Fruit fly (Drosophila melanogaster) whole organism, pupa: ENCODE data around the gene CG14096.
"Not testable (repeated sequence)": the region's sequence is repeated elsewhere in the genome, so short reads cannot be mapped to it uniquely, and the experiment has no call there.

ENCODE experiments used
- CG10348 ChIP-seq: fragments of 200-800 bp; sonication (Bioruptor generic); IDR thresholded peaks from 2 replicates; pipeline ENCODE4 v1.3.6; 2022; ENCODE audit warnings: missing biosample characterization, missing genetic modification characterization
- CG12605 ChIP-seq: fragments of 200-800 bp; sonication (Bioruptor generic); IDR thresholded peaks from 2 replicates; pipeline ENCODE4 v1.3.6; 2022; ENCODE audit warnings: missing biosample characterization, missing genetic modification characterization
- CG13204 ChIP-seq: fragments of 200-800 bp; sonication (Bioruptor generic); optimal IDR thresholded peaks from 2 replicates; lab custom pipeline; 2018; ENCODE audit warnings: missing biosample characterization, mild to moderate bottlenecking, missing genetic modification characterization, moderate library complexity
- CG14655 ChIP-seq: fragments of 200-800 bp; sonication (Bioruptor generic); optimal IDR thresholded peaks from 3 replicates; lab custom pipeline; 2017; ENCODE audit warnings: mild to moderate bottlenecking, missing biosample characterization, missing genetic modification reagents, missing genetic modification characterization
- CG15710 ChIP-seq: fragments of 200-800 bp; sonication (Bioruptor generic); optimal IDR thresholded peaks from 2 replicates; lab custom pipeline; 2018; ENCODE audit warnings: missing biosample characterization, mild to moderate bottlenecking, missing genetic modification characterization, moderate library complexity
- CG17806 ChIP-seq: fragments of 200-800 bp; sonication (Bioruptor generic); optimal IDR thresholded peaks from 2 replicates; lab custom pipeline; 2018; ENCODE audit warnings: missing biosample characterization, mild to moderate bottlenecking, missing genetic modification characterization, moderate library complexity
- CG32121 ChIP-seq: fragments of 200-800 bp; sonication (Bioruptor generic); IDR thresholded peaks from 2 replicates; pipeline ENCODE4 v1.3.6; 2022; ENCODE audit warnings: missing biosample characterization, missing genetic modification characterization
- CG34367 ChIP-seq: fragments of 200-800 bp; sonication (Bioruptor generic); optimal IDR thresholded peaks from 2 replicates; lab custom pipeline; 2018; ENCODE audit warnings: missing biosample characterization, mild to moderate bottlenecking, missing genetic modification characterization
- CG4496 ChIP-seq: fragments of 200-800 bp; sonication (Bioruptor generic); IDR thresholded peaks from 3 replicates; pipeline ENCODE4 v1.3.6; 2022; ENCODE audit warnings: missing biosample characterization, missing genetic modification characterization
- CG8159 ChIP-seq: fragments of 200-800 bp; sonication (Bioruptor generic); optimal IDR thresholded peaks from 3 replicates; lab custom pipeline; 2018; ENCODE audit warnings: missing biosample characterization, mild to moderate bottlenecking, missing genetic modification characterization, moderate library complexity
- CG8301 ChIP-seq: fragments of 200-800 bp; sonication (Bioruptor generic); optimal IDR thresholded peaks from 2 replicates; lab custom pipeline; 2018; ENCODE audit warnings: missing biosample characterization, mild to moderate bottlenecking, missing genetic modification characterization
- CG9948 ChIP-seq: fragments of 200-800 bp; sonication (Bioruptor generic); optimal IDR thresholded peaks from 2 replicates; lab custom pipeline; 2018; ENCODE audit warnings: missing biosample characterization, mild to moderate bottlenecking, missing genetic modification characterization, moderate library complexity
- D1 ChIP-seq: fragments of 200-800 bp; sonication (Bioruptor generic); optimal IDR thresholded peaks from 2 replicates; lab custom pipeline; 2018; ENCODE audit warnings: missing biosample characterization, mild to moderate bottlenecking, missing genetic modification characterization, moderate library complexity
- EcR ChIP-seq: fragments of 200-800 bp; sonication (Bioruptor generic); optimal IDR thresholded peaks from 3 replicates; lab custom pipeline; 2019; ENCODE audit warnings: missing biosample characterization, missing genetic modification characterization, mild to moderate bottlenecking, moderate library complexity, missing genetic modification reagents
- Ets98B ChIP-seq: fragments of 200-800 bp; sonication (Bioruptor generic); IDR thresholded peaks from 2 replicates; pipeline ENCODE4 v1.3.6; 2022; ENCODE audit warnings: missing biosample characterization, missing genetic modification characterization
- Pif1A ChIP-seq: fragments of 200-800 bp; sonication (Bioruptor generic); optimal IDR thresholded peaks from 3 replicates; lab custom pipeline; 2016; ENCODE audit warnings: missing biosample characterization, missing genetic modification characterization
- Pif1B ChIP-seq: fragments of 200-800 bp; sonication (Bioruptor generic); optimal IDR thresholded peaks from 3 replicates; lab custom pipeline; 2016; ENCODE audit warnings: missing biosample characterization, missing genetic modification characterization
- Snoo ChIP-seq: fragments of 200-800 bp; sonication (Bioruptor generic); optimal IDR thresholded peaks from 3 replicates; lab custom pipeline; 2017; ENCODE audit warnings: missing biosample characterization, mild to moderate bottlenecking, missing genetic modification characterization, inconsistent platforms
- fd96Ca ChIP-seq: fragments of 200-800 bp; sonication (Bioruptor generic); IDR thresholded peaks from 3 replicates; pipeline ENCODE4 v1.3.6; 2022; ENCODE audit warnings: missing biosample characterization, missing genetic modification characterization
- gl ChIP-seq: fragments of 200-800 bp; sonication (Bioruptor generic); optimal IDR thresholded peaks from 2 replicates; lab custom pipeline; 2018; ENCODE audit warnings: missing biosample characterization, mild to moderate bottlenecking, missing genetic modification characterization
- rn ChIP-seq: fragments of 200-800 bp; sonication (Bioruptor generic); IDR thresholded peaks from 2 replicates; pipeline ENCODE4 v1.3.6; 2022; ENCODE audit warnings: missing biosample characterization, missing genetic modification characterization

Gene CG14096

dm6 chr3L:19499334-19499733, 32.5 kb upstream of the CG14096 start:
- TF ChIP-seq Snoo (tag; lab: Kevin White, UChicago), result no peak
- TF ChIP-seq CG8301 (tag; lab: Kevin White, UChicago), result no peak
- no peak for TF ChIP-seq CG9948 (tag; lab: Kevin White, UChicago)
- no peak for TF ChIP-seq gl (tag; lab: Kevin White, UChicago)
- TF ChIP-seq CG34367 (tag; lab: Kevin White, UChicago), result no peak
- no peak for TF ChIP-seq D1 (tag; lab: Kevin White, UChicago)
- no peak for TF ChIP-seq CG10348
- TF ChIP-seq EcR (GFP tag; lab: Kevin White, UChicago), result no peak
- TF ChIP-seq CG14655 (GFP tag; lab: Kevin White, UChicago), result no peak
- no peak for TF ChIP-seq CG8159 (tag; lab: Kevin White, UChicago)
- no peak for TF ChIP-seq CG32121
- no peak for TF ChIP-seq CG13204
- no peak for TF ChIP-seq rn
- no peak for TF ChIP-seq Ets98B (GFP tag; lab: Robert Waterston, UW)

dm6 chr3L:19497623-19498022, 30.7 kb upstream of the CG14096 start, which contains the start of gene CG9449:
CG9449 (minus strand) TSS chr3L:19497723.
- TF ChIP-seq CG4496 (no peak), CG13204 (no peak), Ets98B (GFP tag; lab: Robert Waterston, UW) (no peak), CG12605 (GFP tag; lab: Robert Waterston, UW) (no peak), CG9948 (tag; lab: Kevin White, UChicago) (no peak), Pif1B (GFP tag; lab: Kevin White, UChicago) (no peak), Snoo (tag; lab: Kevin White, UChicago) (no peak), CG17806 (no peak), CG10348 (no peak), rn (no peak), CG32121 (no peak), EcR (GFP tag; lab: Kevin White, UChicago) (no peak), CG34367 (tag; lab: Kevin White, UChicago) (no peak), CG8301 (tag; lab: Kevin White, UChicago) (no peak), fd96Ca (GFP tag; lab: Robert Waterston, UW) (no peak), gl (tag; lab: Kevin White, UChicago) (no peak), Pif1A (no peak), CG15710 (tag; lab: Kevin White, UChicago) (no peak), D1 (tag; lab: Kevin White, UChicago) (no peak)

dm6 chr3L:19497135-19497534, 30.3 kb upstream of the CG14096 start:
- TF ChIP-seq Snoo (tag; lab: Kevin White, UChicago) (no peak), Ets98B (GFP tag; lab: Robert Waterston, UW) (no peak), CG15710 (tag; lab: Kevin White, UChicago) (no peak), EcR (GFP tag; lab: Kevin White, UChicago) (no peak), D1 (tag; lab: Kevin White, UChicago) (no peak), CG8301 (tag; lab: Kevin White, UChicago) (no peak), fd96Ca (GFP tag; lab: Robert Waterston, UW) (no peak), CG8159 (tag; lab: Kevin White, UChicago) (no peak), gl (tag; lab: Kevin White, UChicago) (no peak)

DNA sequence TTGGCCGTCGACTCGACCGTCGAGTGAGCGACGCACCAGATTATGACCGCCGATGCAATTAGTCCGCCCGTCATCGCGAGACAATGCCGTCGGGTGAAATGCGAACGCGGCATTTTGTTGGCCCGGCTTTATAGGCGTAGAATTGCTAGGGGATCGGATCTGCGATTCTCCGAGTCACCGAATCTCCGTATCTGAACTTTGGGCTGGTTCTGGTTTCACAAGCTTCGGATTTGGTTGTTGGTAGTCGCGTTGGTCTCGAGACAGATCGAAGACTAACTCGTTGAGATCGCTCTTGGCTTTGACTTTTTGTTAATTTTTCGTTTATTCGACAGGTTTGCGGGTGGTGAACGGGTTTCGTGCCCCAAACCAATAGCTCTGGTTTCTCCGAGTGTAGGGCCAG, 29.7 kb upstream of the CG14096 start:
- TF ChIP-seq CG13204 (peak; percentile 6), EcR (GFP tag; lab: Kevin White, UChicago) (no peak), Pif1A (no peak), gl (tag; lab: Kevin White, UChicago) (no peak), CG34367 (tag; lab: Kevin White, UChicago) (no peak), CG12605 (GFP tag; lab: Robert Waterston, UW) (no peak), fd96Ca (GFP tag; lab: Robert Waterston, UW) (no peak), CG14655 (GFP tag; lab: Kevin White, UChicago) (peak; percentile 8), CG4496 (0 out of 3 replicates have a peak, but pooled peaks have one; percentile 11)

DNA sequence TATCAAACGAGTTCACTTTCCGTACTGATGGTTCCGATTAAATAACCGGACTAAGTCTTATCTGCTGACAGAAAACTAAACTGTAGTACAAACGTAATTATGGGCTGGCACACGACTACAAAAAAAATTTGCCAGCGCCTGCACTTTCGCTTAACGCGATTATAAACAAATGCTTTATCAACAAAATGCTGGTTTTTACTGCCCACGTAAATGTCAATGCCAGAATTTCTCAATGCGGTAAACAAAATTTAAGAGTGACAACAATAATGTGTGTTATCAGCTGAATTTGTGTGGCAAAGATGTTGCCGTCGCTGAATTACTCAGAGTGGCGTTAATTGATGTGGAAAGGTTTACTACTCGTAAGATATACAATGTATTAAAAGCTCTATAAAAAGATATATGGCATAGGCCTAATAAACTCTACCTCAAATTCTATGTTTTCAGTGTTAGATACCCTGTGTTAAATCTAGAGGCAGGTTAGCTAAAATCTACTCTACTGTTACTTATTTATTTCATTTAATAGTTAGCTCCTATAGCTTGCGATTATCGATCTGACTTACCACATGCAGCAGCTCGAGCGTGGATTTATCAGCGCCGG, 29.2 kb upstream of the CG14096 start:
- no peak for TF ChIP-seq CG15710 (tag; lab: Kevin White, UChicago)
- no peak for TF ChIP-seq CG12605 (GFP tag; lab: Robert Waterston, UW)
- no peak for TF ChIP-seq Pif1B (GFP tag; lab: Kevin White, UChicago)
- no peak for TF ChIP-seq fd96Ca (GFP tag; lab: Robert Waterston, UW)
- TF ChIP-seq CG17806, result no peak
- no peak for TF ChIP-seq CG32121
- TF ChIP-seq, all 21 proteins: peak for 0

- TF ChIP-seq gl (tag; lab: Kevin White, UChicago) (no peak), Pif1B (GFP tag; lab: Kevin White, UChicago) (no peak)
These were observed 28.1 kb upstream of the CG14096 start for dm6 chr3L:19494954-19495353.

- TF ChIP-seq CG15710 (tag; lab: Kevin White, UChicago); CG10348; D1 (tag; lab: Kevin White, UChicago): not testable (repeated sequence)
These were observed 20.4 kb upstream of the CG14096 start, which contains the start of gene CG32212 for dm6 chr3L:19487260-19487659. CG32212 (plus strand) TSS chr3L:19487560.
